Worm (Caenorhabditis elegans) whole organism, young adult: ENCODE measurements around the gene spat-1.

Experiments
- B0019.2 ChIP-seq: fragments of 200-800 bp; sonication (Bioruptor generic); conservative IDR thresholded peaks from 2 replicates; pipeline ENCODE4 v1.3.6; 2022; ENCODE audit warnings: missing genetic modification reagents, missing genetic modification characterization, missing compliant biosample characterization
- B0035.1 ChIP-seq: sonication (generic microtip); optimal IDR thresholded peaks from 2 replicates; lab custom pipeline; 2016; ENCODE audit warnings: missing genetic modification characterization, mild to moderate bottlenecking, missing compliant biosample characterization, missing genotype, missing genetic modification reagents
- B0261.1 ChIP-seq: sonication (generic microtip); optimal IDR thresholded peaks from 2 replicates; lab custom pipeline; 2016; ENCODE audit warnings: mild to moderate bottlenecking, missing genetic modification characterization, moderate library complexity, missing compliant biosample characterization
- B0336.3 ChIP-seq: fragments of 200-800 bp; sonication (Bioruptor generic); IDR thresholded peaks from 2 replicates; pipeline ENCODE4 v1.3.6; 2022; ENCODE audit warnings: missing genetic modification characterization, missing compliant biosample characterization
- F22D6.2 ChIP-seq: sonication (generic microtip); optimal IDR thresholded peaks from 2 replicates; lab custom pipeline; 2016; ENCODE audit warnings: mild to moderate bottlenecking, missing genetic modification characterization, missing compliant biosample characterization
- F23B12.7 ChIP-seq: sonication (generic microtip); optimal IDR thresholded peaks from 2 replicates; lab custom pipeline; 2017; ENCODE audit warnings: missing genetic modification characterization, mild to moderate bottlenecking, missing compliant biosample characterization, antibody characterized with exemption, moderate library complexity; ENCODE audit not compliant: insufficient read depth
- F39B2.1 ChIP-seq: fragments of 200-800 bp; sonication (Bioruptor generic); IDR thresholded peaks from 2 replicates; pipeline ENCODE4 v1.3.6; 2022; ENCODE audit warnings: missing genetic modification reagents, missing genetic modification characterization, missing compliant biosample characterization
- F49E8.2 ChIP-seq: sonication (generic microtip); optimal IDR thresholded peaks from 3 replicates; lab custom pipeline; 2017; ENCODE audit warnings: missing genetic modification characterization, mild to moderate bottlenecking, missing compliant biosample characterization, antibody characterized with exemption, moderate library complexity; ENCODE audit not compliant: insufficient read depth
- F52B5.7 ChIP-seq: sonication (generic microtip); optimal IDR thresholded peaks from 2 replicates; lab custom pipeline; 2016; ENCODE audit warnings: mild to moderate bottlenecking, missing genetic modification characterization, missing compliant biosample characterization
- K11D2.4 ChIP-seq: fragments of 200-800 bp; sonication (Bioruptor generic); IDR thresholded peaks from 2 replicates; pipeline ENCODE4 v1.3.6; 2022; ENCODE audit warnings: missing genetic modification reagents, missing genetic modification characterization, missing compliant biosample characterization
- T07F8.4 ChIP-seq: sonication (generic microtip); optimal IDR thresholded peaks from 2 replicates; lab custom pipeline; 2016; ENCODE audit warnings: mild to moderate bottlenecking, missing genetic modification characterization, moderate library complexity, missing compliant biosample characterization
- T26A5.8 ChIP-seq: sonication (generic microtip); optimal IDR thresholded peaks from 2 replicates; lab custom pipeline; 2016; ENCODE audit warnings: missing genetic modification characterization, missing compliant biosample characterization
- Y53G8AR.9 ChIP-seq: fragments of 200-800 bp; sonication (Bioruptor generic); conservative IDR thresholded peaks from 2 replicates; pipeline ENCODE4 v1.3.6; 2022; ENCODE audit warnings: missing genetic modification reagents, missing genetic modification characterization, missing compliant biosample characterization
- Y79H2A.3 ChIP-seq: fragments of 200-800 bp; sonication (Bioruptor generic); conservative IDR thresholded peaks from 2 replicates; pipeline ENCODE4 v1.3.6; 2022; ENCODE audit warnings: missing genetic modification reagents, missing genetic modification characterization, missing compliant biosample characterization
- Y95B8A.8 ChIP-seq: fragments of 200-800 bp; sonication (Bioruptor generic); IDR thresholded peaks from 2 replicates; pipeline ENCODE4 v1.3.6; 2022; ENCODE audit warnings: missing genetic modification reagents, missing genetic modification characterization, missing compliant biosample characterization
- attf-3 ChIP-seq: fragments of 200-800 bp; sonication (Bioruptor generic); conservative IDR thresholded peaks from 2 replicates; pipeline ENCODE4 v1.3.6; 2022; ENCODE audit warnings: missing genetic modification reagents, missing genetic modification characterization, missing compliant biosample characterization
- ccch-3 ChIP-seq: fragments of 200-800 bp; sonication (Bioruptor generic); optimal IDR thresholded peaks from 2 replicates; lab custom pipeline; 2018; ENCODE audit warnings: mild to moderate bottlenecking, missing genetic modification characterization, missing compliant biosample characterization
- cebp-2 ChIP-seq: fragments of 200-800 bp; sonication (Bioruptor generic); IDR thresholded peaks from 2 replicates; pipeline ENCODE4 v1.3.6; 2022; ENCODE audit warnings: missing genetic modification characterization, missing compliant biosample characterization
- ceh-100 ChIP-seq: fragments of 200-800 bp; sonication (Bioruptor generic); IDR thresholded peaks from 2 replicates; pipeline ENCODE4 v1.3.6; 2022; ENCODE audit warnings: missing genetic modification reagents, missing genetic modification characterization, missing compliant biosample characterization
- ceh-79 ChIP-seq: sonication (generic microtip); optimal IDR thresholded peaks from 2 replicates; lab custom pipeline; 2017; ENCODE audit warnings: mild to moderate bottlenecking, missing genetic modification characterization, missing compliant biosample characterization
- dpff-1 ChIP-seq: sonication (generic microtip); optimal IDR thresholded peaks from 2 replicates; lab custom pipeline; 2017; ENCODE audit warnings: mild to moderate bottlenecking, missing genetic modification characterization, missing compliant biosample characterization
- egl-44 ChIP-seq: fragments of 200-800 bp; sonication (Bioruptor generic); IDR thresholded peaks from 2 replicates; pipeline ENCODE4 v1.3.6; 2022; ENCODE audit warnings: missing genetic modification reagents, missing genetic modification characterization, missing compliant biosample characterization
- egrh-3 ChIP-seq: fragments of 200-800 bp; sonication (Bioruptor generic); IDR thresholded peaks from 2 replicates; pipeline ENCODE4 v1.3.6; 2022; ENCODE audit warnings: missing genetic modification reagents, missing genetic modification characterization, missing compliant biosample characterization
- gei-17 ChIP-seq: fragments of 200-800 bp; sonication (Bioruptor generic); optimal IDR thresholded peaks from 2 replicates; lab custom pipeline; 2018; ENCODE audit warnings: mild to moderate bottlenecking, missing genetic modification characterization, missing compliant biosample characterization
- hlh-12 ChIP-seq: sonication (generic microtip); optimal IDR thresholded peaks from 2 replicates; lab custom pipeline; 2016; ENCODE audit warnings: missing genetic modification characterization, missing compliant biosample characterization
- hmg-20 ChIP-seq: fragments of 200-800 bp; sonication (Bioruptor generic); IDR thresholded peaks from 2 replicates; pipeline ENCODE4 v1.3.6; 2022; ENCODE audit warnings: missing genetic modification reagents, missing genetic modification characterization, missing compliant biosample characterization
- hrde-1 ChIP-seq: sonication (generic microtip); optimal IDR thresholded peaks from 2 replicates; lab custom pipeline; 2016; ENCODE audit warnings: missing genetic modification characterization, mild to moderate bottlenecking, missing compliant biosample characterization, moderate library complexity, missing genotype, missing genetic modification reagents, borderline replicate concordance
- let-607 ChIP-seq, 2 experiments: fragments of 200-800 bp in 1 of 2; sonication (Bioruptor generic) in 1 of 2; sonication (generic microtip) in 1 of 2; optimal IDR thresholded peaks; 2 replicates each; lab custom pipeline; 2016 to 2018; ENCODE audit warnings: mild to moderate bottlenecking in 2 of 2, missing compliant biosample characterization in 2 of 2, missing genetic modification characterization in 2 of 2, moderate library complexity in 2 of 2, missing genotype in 1 of 2
- lin-26 ChIP-seq: fragments of 200-800 bp; sonication (Bioruptor generic); IDR thresholded peaks from 2 replicates; pipeline ENCODE4 v1.3.6; 2022; ENCODE audit warnings: missing genetic modification reagents, missing genetic modification characterization, missing compliant biosample characterization
- lin-40 ChIP-seq: sonication (generic microtip); optimal IDR thresholded peaks from 2 replicates; lab custom pipeline; 2016; ENCODE audit warnings: missing genetic modification characterization, mild to moderate bottlenecking, missing compliant biosample characterization, missing genotype, missing genetic modification reagents
- lin-54 ChIP-seq: fragments of 200-800 bp; sonication (Bioruptor generic); optimal IDR thresholded peaks from 2 replicates; lab custom pipeline; 2018; ENCODE audit warnings: mild to moderate bottlenecking, missing genetic modification characterization, missing compliant biosample characterization
- madf-10 ChIP-seq: sonication (generic microtip); optimal IDR thresholded peaks from 2 replicates; lab custom pipeline; 2016; ENCODE audit warnings: mild to moderate bottlenecking, missing genetic modification characterization, missing compliant biosample characterization
- madf-6 ChIP-seq: fragments of 200-800 bp; sonication (Bioruptor generic); IDR thresholded peaks from 2 replicates; pipeline ENCODE4 v1.3.6; 2022; ENCODE audit warnings: missing genetic modification reagents, missing genetic modification characterization, missing compliant biosample characterization
- mel-28 ChIP-seq: sonication (generic microtip); optimal IDR thresholded peaks from 2 replicates; lab custom pipeline; 2016; ENCODE audit warnings: borderline replicate concordance, mild to moderate bottlenecking, missing genetic modification characterization, missing compliant biosample characterization
- mxl-1 ChIP-seq: sonication (generic microtip); optimal IDR thresholded peaks from 2 replicates; lab custom pipeline; 2016; ENCODE audit warnings: missing genetic modification characterization, missing compliant biosample characterization
- nfyb-1 ChIP-seq: fragments of 200-800 bp; sonication (Bioruptor generic); IDR thresholded peaks from 2 replicates; pipeline ENCODE4 v1.3.6; 2022; ENCODE audit warnings: missing genetic modification reagents, missing genetic modification characterization, missing compliant biosample characterization
- nhr-90 ChIP-seq: sonication (generic microtip); optimal IDR thresholded peaks from 2 replicates; lab custom pipeline; 2016; ENCODE audit warnings: missing genotype, mild to moderate bottlenecking, missing genetic modification characterization, missing compliant biosample characterization
- rcor-1 ChIP-seq: fragments of 200-800 bp; sonication (Bioruptor generic); IDR thresholded peaks from 2 replicates; pipeline ENCODE4 v1.3.6; 2022; ENCODE audit warnings: missing genetic modification reagents, missing genetic modification characterization, missing compliant biosample characterization
- sea-2 ChIP-seq: fragments of 200-800 bp; sonication (Bioruptor generic); IDR thresholded peaks from 2 replicates; pipeline ENCODE4 v1.3.6; 2022; ENCODE audit warnings: missing genetic modification characterization, missing compliant biosample characterization
- snpc-1.3 ChIP-seq: sonication (generic microtip); optimal IDR thresholded peaks from 2 replicates; lab custom pipeline; 2017; ENCODE audit warnings: missing genetic modification characterization, mild to moderate bottlenecking, missing compliant biosample characterization, antibody characterized with exemption, moderate library complexity, missing genotype, missing genetic modification reagents; ENCODE audit not compliant: insufficient read depth
- snpc-3.4 ChIP-seq: sonication (generic microtip); optimal IDR thresholded peaks from 2 replicates; lab custom pipeline; 2017; ENCODE audit warnings: missing genetic modification characterization, mild to moderate bottlenecking, missing compliant biosample characterization, antibody characterized with exemption, moderate library complexity, missing genotype, missing genetic modification reagents
- snpc-4 ChIP-seq, 5 experiments: fragments of 150-350 bp in 1 of 5; sonication (generic microtip) in 4 of 5; optimal IDR thresholded peaks; 2 replicates each; lab custom pipeline; 2014 to 2018; ENCODE audit warnings: missing genetic modification characterization in 5 of 5, missing biosample characterization in 3 of 5, antibody characterized with exemption in 2 of 5, mild to moderate bottlenecking in 2 of 5, missing compliant biosample characterization in 2 of 5, missing genotype in 2 of 5, moderate library complexity in 2 of 5, missing genetic modification reagents in 1 of 5
- tbx-9 ChIP-seq: sonication (generic microtip); optimal IDR thresholded peaks from 2 replicates; lab custom pipeline; 2016; ENCODE audit warnings: borderline replicate concordance, missing genetic modification characterization, inconsistent platforms, missing compliant biosample characterization
- xnd-1 ChIP-seq: sonication (generic microtip); optimal IDR thresholded peaks from 2 replicates; lab custom pipeline; 2016; ENCODE audit warnings: missing genotype, missing genetic modification reagents, missing genetic modification characterization, missing compliant biosample characterization
- zim-3 ChIP-seq: sonication (generic microtip); optimal IDR thresholded peaks from 2 replicates; lab custom pipeline; 2017; ENCODE audit warnings: mild to moderate bottlenecking, missing genetic modification characterization, moderate library complexity, missing compliant biosample characterization
- ztf-18 ChIP-seq: sonication (generic microtip); optimal IDR thresholded peaks from 2 replicates; lab custom pipeline; 2016; ENCODE audit warnings: missing genotype, mild to moderate bottlenecking, missing genetic modification characterization, missing compliant biosample characterization
- ztf-25 ChIP-seq: fragments of 200-800 bp; sonication (Bioruptor generic); IDR thresholded peaks from 2 replicates; pipeline ENCODE4 v1.3.6; 2022; ENCODE audit warnings: missing genetic modification reagents, missing genetic modification characterization, missing compliant biosample characterization
- ztf-26 ChIP-seq: sonication (generic microtip); optimal IDR thresholded peaks from 2 replicates; lab custom pipeline; 2017; ENCODE audit warnings: missing genetic modification characterization, missing compliant biosample characterization

Gene spat-1

ce11 chrII:14488661-14489060 lies 39.9 kb upstream of the spat-1 start, which contains the start of gene usp-14 (continued):
- TF ChIP-seq lin-54 (GFP tag; lab: Kevin White, UChicago): peak; percentile 82
- TF ChIP-seq F39B2.1: no peak
- TF ChIP-seq F49E8.2 (tag; lab: Kevin White, UChicago): no peak
- no peak for TF ChIP-seq cebp-2 (GFP tag; lab: Robert Waterston, UW)
- no peak for TF ChIP-seq hlh-12 (tag; lab: Kevin White, UChicago)
- peak; percentile 76; the same call in 1 of the 2 replicates for TF ChIP-seq B0336.3 (GFP tag; lab: Robert Waterston, UW)
- no peak for TF ChIP-seq ccch-3
- peak; percentile 66 for TF ChIP-seq nfyb-1 (GFP tag; lab: Robert Waterston, UW)
- TF ChIP-seq attf-3: no peak
- TF ChIP-seq ztf-25 (GFP tag; lab: Robert Waterston, UW): no peak
- TF ChIP-seq B0019.2 (GFP tag; lab: Robert Waterston, UW): no peak
- TF ChIP-seq lin-40 (tag; lab: Kevin White, UChicago): peak; percentile 56
- TF ChIP-seq egl-44 (GFP tag; lab: Robert Waterston, UW): no peak
- no peak for TF ChIP-seq madf-10 (tag; lab: Kevin White, UChicago)
- peak in 1 of 2 experiments; percentile 29 for TF ChIP-seq let-607 (tag; optimal IDR thresholded peaks at IDR 0.05; lab: Kevin White, UChicago)
- no peak for TF ChIP-seq snpc-3.4 (tag; lab: Kevin White, UChicago)
- no peak for TF ChIP-seq mel-28 (tag; lab: Kevin White, UChicago)
- TF ChIP-seq B0261.1 (tag; lab: Kevin White, UChicago): no peak
- TF ChIP-seq madf-6 (GFP tag; lab: Robert Waterston, UW): peak; percentile 79
- no peak for TF ChIP-seq nhr-90 (tag; lab: Kevin White, UChicago)
- TF ChIP-seq tbx-9 (tag; lab: Kevin White, UChicago): no peak
- TF ChIP-seq lin-26 (GFP tag; lab: Robert Waterston, UW): no peak
- no peak for TF ChIP-seq snpc-4 (GFP tag; optimal IDR thresholded peaks at IDR 0.05; lab: Kevin White, UChicago)
- peak in 3 of 4 experiments; percentile 5 to 44 (median 16) for TF ChIP-seq snpc-4 (tag; optimal IDR thresholded peaks at IDR 0.05; lab: Kevin White, UChicago)
- TF ChIP-seq Y53G8AR.9: no peak
- no peak for TF ChIP-seq F52B5.7 (tag; lab: Kevin White, UChicago)
- TF ChIP-seq Y95B8A.8 (GFP tag; lab: Robert Waterston, UW): no peak
- no peak for TF ChIP-seq Y79H2A.3 (GFP tag; lab: Robert Waterston, UW)
- TF ChIP-seq gei-17 (GFP tag; lab: Kevin White, UChicago): no peak
- TF ChIP-seq T26A5.8 (tag; lab: Kevin White, UChicago): no peak
- TF ChIP-seq snpc-1.3: no peak
- no peak for TF ChIP-seq hmg-20 (GFP tag; lab: Robert Waterston, UW)
- peak; percentile 4 for TF ChIP-seq xnd-1 (tag; lab: Kevin White, UChicago)
- TF ChIP-seq zim-3 (tag; lab: Kevin White, UChicago): no peak
- no peak for TF ChIP-seq dpff-1 (tag; lab: Kevin White, UChicago)
- TF ChIP-seq T07F8.4: no peak
- peak; percentile 50 for TF ChIP-seq F23B12.7
- no peak for TF ChIP-seq sea-2 (GFP tag; lab: Robert Waterston, UW)
- TF ChIP-seq ztf-18 (tag; lab: Kevin White, UChicago): peak; percentile 93
- TF ChIP-seq hrde-1 (tag; lab: Kevin White, UChicago): no peak
- TF ChIP-seq ceh-100 (GFP tag; lab: Robert Waterston, UW): peak; percentile 40; the same call in 1 of the 2 replicates
- TF ChIP-seq F22D6.2 (tag; lab: Kevin White, UChicago): no peak
- no peak for TF ChIP-seq mxl-1
- TF ChIP-seq rcor-1 (GFP tag; lab: Robert Waterston, UW): no peak
- no peak for TF ChIP-seq egrh-3 (GFP tag; lab: Robert Waterston, UW)
- no peak for TF ChIP-seq ztf-26 (tag; lab: Kevin White, UChicago)
- no peak for TF ChIP-seq ceh-79
- TF ChIP-seq B0035.1: no peak
- TF ChIP-seq K11D2.4: no peak
